Worm (Caenorhabditis elegans): ENCODE measurements around the gene Y56A3A.31.

The Y56A3A.31 gene

DNA sequence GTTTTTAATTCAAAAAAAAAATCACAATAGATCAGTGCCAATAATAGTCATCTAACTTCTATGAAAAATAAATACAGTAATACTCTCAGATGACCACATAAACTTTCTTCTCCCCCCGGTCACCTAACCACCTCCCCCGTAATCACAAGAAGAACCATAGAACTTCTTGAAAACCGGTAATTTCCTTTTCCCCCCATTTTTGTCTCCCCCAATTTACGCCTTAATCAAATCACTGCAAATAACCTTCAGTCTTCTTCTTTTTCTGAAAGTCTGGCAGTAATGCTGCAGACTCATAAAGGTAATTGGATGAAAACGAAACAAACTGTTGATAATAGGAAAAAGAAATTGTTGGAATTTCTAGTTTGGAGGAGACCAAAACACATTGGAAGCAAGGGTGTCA, 40.2 kb downstream of the Y56A3A.31 start:
- TF ChIP-seq ces-1 (GFP tag; optimal IDR thresholded peaks at IDR 0.05), result no peak
- no peak for TF ChIP-seq nhr-2 (tag; optimal IDR thresholded peaks at IDR 0.05)
- no peak for TF ChIP-seq blmp-1 (tag; optimal IDR thresholded peaks at IDR 0.05)
- no peak for TF ChIP-seq elt-1 (tag; optimal IDR thresholded peaks at IDR 0.05; ENCODE audit: borderline replicate concordance, insufficient read depth)
- no peak for TF ChIP-seq nhr-12 (tag; optimal IDR thresholded peaks at IDR 0.05)
- TF ChIP-seq sptf-1 (tag; optimal IDR thresholded peaks at IDR 0.05), result no peak
- TF ChIP-seq unc-62 (GFP tag; optimal IDR thresholded peaks at IDR 0.05), result no peak

DNA sequence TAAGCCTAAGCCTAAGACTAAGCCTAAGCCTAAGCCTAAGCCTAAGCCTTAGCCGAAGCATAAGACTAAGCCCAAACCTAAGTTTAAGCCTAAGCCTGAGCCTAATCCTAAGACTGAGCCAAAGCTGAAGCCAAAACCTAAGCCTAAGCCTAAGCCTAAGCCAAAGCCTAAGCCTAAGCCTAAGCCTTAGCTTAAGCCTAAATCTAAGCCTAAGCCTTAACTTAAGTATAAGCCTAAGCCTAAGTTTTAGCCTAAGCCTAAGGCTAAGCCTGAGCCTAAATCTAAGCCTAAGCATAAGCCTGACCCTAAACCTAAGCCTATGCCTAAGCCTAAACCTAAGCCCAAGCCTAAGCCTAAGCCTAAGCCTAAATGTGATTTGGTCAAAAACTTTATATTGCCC, 40.9 kb downstream of the Y56A3A.31 start:
- TF ChIP-seq hlh-1 (tag; optimal IDR thresholded peaks at IDR 0.05), result no peak
- TF ChIP-seq ham-2 (GFP tag; optimal IDR thresholded peaks at IDR 0.05), result peak; percentile 54

ce11 chrIII:12015611-12016010, 41.3 kb downstream of the Y56A3A.31 start:
- TF ChIP-seq sptf-1 (tag; optimal IDR thresholded peaks at IDR 0.05), result no peak
- TF ChIP-seq pha-4 (tag; optimal IDR thresholded peaks at IDR 0.05), result no peak
- no peak for TF ChIP-seq mls-2 (tag; optimal IDR thresholded peaks at IDR 0.05)
- TF ChIP-seq bed-3 (GFP tag; optimal IDR thresholded peaks at IDR 0.05), result no peak
- no peak for TF ChIP-seq blmp-1 (tag; optimal IDR thresholded peaks at IDR 0.05)
- TF ChIP-seq nhr-28 (tag; optimal IDR thresholded peaks at IDR 0.05), result no peak
- TF ChIP-seq nhr-237 (tag; optimal IDR thresholded peaks at IDR 0.05), result no peak
- no peak for TF ChIP-seq lsy-2 (tag; optimal IDR thresholded peaks at IDR 0.05)
- no peak for TF ChIP-seq snpc-4 (tag; optimal IDR thresholded peaks at IDR 0.05)
- TF ChIP-seq ceh-39 (tag; optimal IDR thresholded peaks at IDR 0.05), result no peak

ce11 chrIII:12017999-12018398, 43.7 kb downstream of the Y56A3A.31 start:
- TF ChIP-seq nhr-28 (tag; optimal IDR thresholded peaks at IDR 0.05) (no peak), tbx-8 (GFP tag; optimal IDR thresholded peaks at IDR 0.05) (no peak), sptf-1 (tag; optimal IDR thresholded peaks at IDR 0.05) (no peak), hlh-1 (tag; optimal IDR thresholded peaks at IDR 0.05) (no peak), ceh-39 (tag; optimal IDR thresholded peaks at IDR 0.05) (no peak)

DNA sequence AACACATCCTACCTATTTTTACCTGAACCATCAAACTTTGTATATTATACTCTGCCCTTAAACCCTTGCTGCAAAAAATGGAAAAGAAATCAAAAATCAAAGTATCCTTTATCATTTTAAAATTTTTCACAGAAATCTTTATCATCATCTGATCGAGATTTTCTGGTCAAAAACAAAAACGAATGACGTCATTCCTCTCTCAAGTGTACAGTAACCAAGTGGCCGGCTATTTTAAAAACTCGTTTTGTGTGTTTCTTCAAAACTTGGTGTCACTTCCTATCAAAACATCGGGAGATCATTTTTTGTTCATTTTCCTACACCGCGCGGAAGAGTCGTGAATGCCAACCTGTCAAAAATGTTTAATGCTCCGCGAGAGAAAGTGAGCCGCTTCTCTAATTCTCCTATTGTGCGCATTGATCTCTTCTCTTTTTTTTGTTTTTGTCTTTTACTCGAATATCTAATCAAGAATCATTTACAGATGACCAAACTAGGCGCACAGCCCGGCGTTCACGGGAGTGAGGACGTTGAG, 45.9 kb downstream of the Y56A3A.31 start, which contains the start of gene brp-1:
TSS of gene brp-1 (plus strand) at position 479 of the 529 bp plus-strand sequence.
- TF ChIP-seq zip-8 (tag; optimal IDR thresholded peaks at IDR 0.05) (peak; percentile 56), M03D4.4 (tag; optimal IDR thresholded peaks at IDR 0.05) (no peak), ztf-11 (tag; optimal IDR thresholded peaks at IDR 0.05) (no peak)

DNA sequence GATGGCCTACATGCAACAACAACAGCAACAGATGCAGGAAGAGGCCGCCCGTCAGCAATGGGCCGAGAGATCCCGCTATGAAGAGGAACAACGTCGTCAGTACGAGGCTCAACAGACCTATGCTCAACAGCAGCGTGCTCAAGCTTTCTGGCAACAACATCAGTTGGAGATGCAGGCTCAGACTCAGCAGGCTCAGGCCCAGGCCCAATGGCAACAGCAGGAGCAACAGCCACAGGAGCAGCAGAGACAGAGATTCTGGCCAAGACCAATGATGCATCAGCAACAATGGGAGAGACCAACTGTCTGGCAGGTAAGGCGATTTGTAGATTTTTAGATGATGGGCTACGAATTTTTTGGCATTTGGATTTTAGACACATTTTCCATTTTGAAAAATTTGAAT, 48.0 kb downstream of the Y56A3A.31 start:
- TF ChIP-seq lin-13 (tag; optimal IDR thresholded peaks at IDR 0.05) (no peak), mls-2 (tag; optimal IDR thresholded peaks at IDR 0.05) (no peak), nhr-237 (tag; optimal IDR thresholded peaks at IDR 0.05) (no peak), zip-8 (tag; optimal IDR thresholded peaks at IDR 0.05) (no peak), blmp-1 (tag; optimal IDR thresholded peaks at IDR 0.05) (no peak), nhr-28 (tag; optimal IDR thresholded peaks at IDR 0.05) (no peak), unc-39 (tag; optimal IDR thresholded peaks at IDR 0.05) (no peak), ces-1 (GFP tag; optimal IDR thresholded peaks at IDR 0.05) (no peak), flh-1 (GFP tag; optimal IDR thresholded peaks at IDR 0.05) (no peak), sptf-1 (tag; optimal IDR thresholded peaks at IDR 0.05) (no peak), ceh-83 (GFP tag; optimal IDR thresholded peaks at IDR 0.05) (no peak), unc-62 (GFP tag; optimal IDR thresholded peaks at IDR 0.05) (no peak), ham-2 (GFP tag; optimal IDR thresholded peaks at IDR 0.05) (no peak), hlh-1 (tag; optimal IDR thresholded peaks at IDR 0.05) (no peak), pha-4 (tag; optimal IDR thresholded peaks at IDR 0.05) (no peak)

ce11 chrIII:12028769-12029168, 54.5 kb downstream of the Y56A3A.31 start, which contains the start of gene Y79H2A.12:
Gene Y79H2A.12, minus strand, starts transcription at chrIII:12028869.
- TF ChIP-seq tbx-8 (GFP tag; optimal IDR thresholded peaks at IDR 0.05) (no peak), snpc-4 (tag; optimal IDR thresholded peaks at IDR 0.05) (no peak), M03D4.4 (tag; optimal IDR thresholded peaks at IDR 0.05) (no peak), sem-2 (GFP tag; optimal IDR thresholded peaks at IDR 0.05) (no peak), lin-32 (GFP tag; optimal IDR thresholded peaks at IDR 0.05) (no peak)
